Worm (Caenorhabditis elegans) whole organism, young adult: ENCODE results near the gene F53F4.11.

Experiments used
- B0019.2 ChIP-seq: fragments of 200-800 bp; sonication (Bioruptor generic); conservative IDR thresholded peaks from 2 replicates; pipeline ENCODE4 v1.3.6; 2022; ENCODE audit warnings: missing genetic modification reagents, missing genetic modification characterization, missing compliant biosample characterization
- C06A6.2 ChIP-seq: fragments of 200-800 bp; sonication (Bioruptor generic); conservative IDR thresholded peaks from 2 replicates; pipeline ENCODE4 v1.3.6; 2022; ENCODE audit warnings: missing genetic modification characterization, missing compliant biosample characterization
- F22D6.2 ChIP-seq: sonication (generic microtip); optimal IDR thresholded peaks from 2 replicates; lab custom pipeline; 2016; ENCODE audit warnings: mild to moderate bottlenecking, missing genetic modification characterization, missing compliant biosample characterization
- F23B12.7 ChIP-seq: sonication (generic microtip); optimal IDR thresholded peaks from 2 replicates; lab custom pipeline; 2017; ENCODE audit warnings: missing genetic modification characterization, mild to moderate bottlenecking, missing compliant biosample characterization, antibody characterized with exemption, moderate library complexity; ENCODE audit not compliant: insufficient read depth
- F33H1.4 ChIP-seq: fragments of 200-800 bp; sonication (Bioruptor generic); IDR thresholded peaks from 2 replicates; pipeline ENCODE4 v1.3.6; 2022; ENCODE audit warnings: missing genetic modification reagents, missing genetic modification characterization, missing compliant biosample characterization
- F37B4.10 ChIP-seq: fragments of 200-800 bp; sonication (Bioruptor generic); IDR thresholded peaks from 2 replicates; pipeline ENCODE4 v1.3.6; 2022; ENCODE audit warnings: missing genetic modification characterization, missing compliant biosample characterization
- F39B2.1 ChIP-seq: fragments of 200-800 bp; sonication (Bioruptor generic); IDR thresholded peaks from 2 replicates; pipeline ENCODE4 v1.3.6; 2022; ENCODE audit warnings: missing genetic modification reagents, missing genetic modification characterization, missing compliant biosample characterization
- F49E8.2 ChIP-seq: sonication (generic microtip); optimal IDR thresholded peaks from 3 replicates; lab custom pipeline; 2017; ENCODE audit warnings: missing genetic modification characterization, mild to moderate bottlenecking, missing compliant biosample characterization, antibody characterized with exemption, moderate library complexity; ENCODE audit not compliant: insufficient read depth
- T26A5.8 ChIP-seq: sonication (generic microtip); optimal IDR thresholded peaks from 2 replicates; lab custom pipeline; 2016; ENCODE audit warnings: missing genetic modification characterization, missing compliant biosample characterization
- Y53G8AR.9 ChIP-seq: fragments of 200-800 bp; sonication (Bioruptor generic); conservative IDR thresholded peaks from 2 replicates; pipeline ENCODE4 v1.3.6; 2022; ENCODE audit warnings: missing genetic modification reagents, missing genetic modification characterization, missing compliant biosample characterization
- Y67H2A.10 ChIP-seq: fragments of 200-800 bp; sonication (Bioruptor generic); conservative IDR thresholded peaks from 2 replicates; pipeline ENCODE4 v1.3.6; 2022; ENCODE audit warnings: missing genetic modification reagents, missing genetic modification characterization, missing compliant biosample characterization
- Y95B8A.8 ChIP-seq: fragments of 200-800 bp; sonication (Bioruptor generic); IDR thresholded peaks from 2 replicates; pipeline ENCODE4 v1.3.6; 2022; ENCODE audit warnings: missing genetic modification reagents, missing genetic modification characterization, missing compliant biosample characterization
- ZK185.1 ChIP-seq: sonication (generic microtip); optimal IDR thresholded peaks from 2 replicates; lab custom pipeline; 2016; ENCODE audit warnings: mild to moderate bottlenecking, missing genetic modification characterization, missing compliant biosample characterization; ENCODE audit not compliant: poor library complexity, severe bottlenecking
- atf-7 ChIP-seq: sonication (generic microtip); optimal IDR thresholded peaks from 2 replicates; lab custom pipeline; 2017; ENCODE audit warnings: mild to moderate bottlenecking, missing genetic modification characterization, missing compliant biosample characterization
- athp-1 ChIP-seq: sonication (generic microtip); optimal IDR thresholded peaks from 2 replicates; lab custom pipeline; 2017; ENCODE audit warnings: mild to moderate bottlenecking, missing genetic modification characterization, missing compliant biosample characterization
- attf-3 ChIP-seq: fragments of 200-800 bp; sonication (Bioruptor generic); conservative IDR thresholded peaks from 2 replicates; pipeline ENCODE4 v1.3.6; 2022; ENCODE audit warnings: missing genetic modification reagents, missing genetic modification characterization, missing compliant biosample characterization
- attf-5 ChIP-seq: fragments of 200-800 bp; sonication (Bioruptor generic); optimal IDR thresholded peaks from 2 replicates; lab custom pipeline; 2018; ENCODE audit warnings: mild to moderate bottlenecking, missing genetic modification characterization, missing compliant biosample characterization
- attf-6 ChIP-seq: fragments of 200-800 bp; sonication (Bioruptor generic); IDR thresholded peaks from 2 replicates; pipeline ENCODE4 v1.3.6; 2022; ENCODE audit warnings: missing genetic modification reagents, missing genetic modification characterization, missing compliant biosample characterization
- ceh-91 ChIP-seq: fragments of 200-800 bp; sonication (Bioruptor generic); IDR thresholded peaks from 2 replicates; pipeline ENCODE4 v1.3.6; 2022; ENCODE audit warnings: missing genetic modification reagents, missing genetic modification characterization, missing compliant biosample characterization
- die-1 ChIP-seq: sonication (generic microtip); optimal IDR thresholded peaks from 2 replicates; lab custom pipeline; 2016; ENCODE audit warnings: missing genotype, mild to moderate bottlenecking, missing genetic modification characterization, missing compliant biosample characterization
- him-1 ChIP-seq: sonication (generic microtip); optimal IDR thresholded peaks from 2 replicates; lab custom pipeline; 2016; ENCODE audit warnings: missing genotype, missing genetic modification reagents, missing genetic modification characterization, missing compliant biosample characterization
- let-526 ChIP-seq: fragments of 200-800 bp; sonication (Bioruptor generic); IDR thresholded peaks from 2 replicates; pipeline ENCODE4 v1.3.6; 2022; ENCODE audit warnings: missing genetic modification reagents, missing genetic modification characterization, missing compliant biosample characterization
- lin-40 ChIP-seq: sonication (generic microtip); optimal IDR thresholded peaks from 2 replicates; lab custom pipeline; 2016; ENCODE audit warnings: missing genetic modification characterization, mild to moderate bottlenecking, missing compliant biosample characterization, missing genotype, missing genetic modification reagents
- lsl-1 ChIP-seq: fragments of 200-800 bp; sonication (Bioruptor generic); optimal IDR thresholded peaks from 2 replicates; lab custom pipeline; 2018; ENCODE audit warnings: mild to moderate bottlenecking, missing genetic modification characterization, moderate library complexity, missing compliant biosample characterization
- madf-10 ChIP-seq: sonication (generic microtip); optimal IDR thresholded peaks from 2 replicates; lab custom pipeline; 2016; ENCODE audit warnings: mild to moderate bottlenecking, missing genetic modification characterization, missing compliant biosample characterization
- madf-3 ChIP-seq: fragments of 200-800 bp; sonication (Bioruptor generic); IDR thresholded peaks from 2 replicates; pipeline ENCODE4 v1.3.6; 2022; ENCODE audit warnings: missing genetic modification reagents, missing genetic modification characterization, missing compliant biosample characterization
- madf-6 ChIP-seq: fragments of 200-800 bp; sonication (Bioruptor generic); IDR thresholded peaks from 2 replicates; pipeline ENCODE4 v1.3.6; 2022; ENCODE audit warnings: missing genetic modification reagents, missing genetic modification characterization, missing compliant biosample characterization
- madf-8 ChIP-seq: fragments of 200-800 bp; sonication (Bioruptor generic); conservative IDR thresholded peaks from 2 replicates; pipeline ENCODE4 v1.3.6; 2022; ENCODE audit warnings: missing genetic modification reagents, missing genetic modification characterization, missing compliant biosample characterization
- mes-4 ChIP-seq: sonication (generic microtip); optimal IDR thresholded peaks from 2 replicates; lab custom pipeline; 2016; ENCODE audit warnings: missing genotype, missing genetic modification characterization, missing compliant biosample characterization
- mxl-1 ChIP-seq: sonication (generic microtip); optimal IDR thresholded peaks from 2 replicates; lab custom pipeline; 2016; ENCODE audit warnings: missing genetic modification characterization, missing compliant biosample characterization
- nhr-120 ChIP-seq: fragments of 200-800 bp; sonication (Bioruptor generic); IDR thresholded peaks from 2 replicates; pipeline ENCODE4 v1.3.6; 2022; ENCODE audit warnings: missing genetic modification characterization, missing compliant biosample characterization
- nhr-179 ChIP-seq: sonication (generic microtip); optimal IDR thresholded peaks from 2 replicates; lab custom pipeline; 2016; ENCODE audit warnings: mild to moderate bottlenecking, missing genetic modification characterization, missing compliant biosample characterization
- nhr-90 ChIP-seq: sonication (generic microtip); optimal IDR thresholded peaks from 2 replicates; lab custom pipeline; 2016; ENCODE audit warnings: missing genotype, mild to moderate bottlenecking, missing genetic modification characterization, missing compliant biosample characterization
- rcor-1 ChIP-seq: fragments of 200-800 bp; sonication (Bioruptor generic); IDR thresholded peaks from 2 replicates; pipeline ENCODE4 v1.3.6; 2022; ENCODE audit warnings: missing genetic modification reagents, missing genetic modification characterization, missing compliant biosample characterization
- rec-8 ChIP-seq, 2 experiments: sonication (generic microtip); optimal IDR thresholded peaks; 2 replicates each; lab custom pipeline; 2016; ENCODE audit warnings: mild to moderate bottlenecking in 2 of 2, missing genetic modification characterization in 2 of 2, missing genetic modification reagents in 2 of 2, missing genotype in 2 of 2, missing biosample characterization in 1 of 2, missing compliant biosample characterization in 1 of 2, moderate library complexity in 1 of 2
- sea-2 ChIP-seq: fragments of 200-800 bp; sonication (Bioruptor generic); IDR thresholded peaks from 2 replicates; pipeline ENCODE4 v1.3.6; 2022; ENCODE audit warnings: missing genetic modification characterization, missing compliant biosample characterization
- snpc-3.4 ChIP-seq: sonication (generic microtip); optimal IDR thresholded peaks from 2 replicates; lab custom pipeline; 2017; ENCODE audit warnings: missing genetic modification characterization, mild to moderate bottlenecking, missing compliant biosample characterization, antibody characterized with exemption, moderate library complexity, missing genotype, missing genetic modification reagents
- sptf-2 ChIP-seq: fragments of 200-800 bp; sonication (Bioruptor generic); optimal IDR thresholded peaks from 2 replicates; lab custom pipeline; 2018; ENCODE audit warnings: mild to moderate bottlenecking, missing genetic modification characterization, missing compliant biosample characterization
- tbp1 ChIP-seq: fragments of 200-800 bp; sonication (Bioruptor generic); optimal IDR thresholded peaks from 2 replicates; lab custom pipeline; 2018; ENCODE audit warnings: mild to moderate bottlenecking, missing genetic modification characterization, missing compliant biosample characterization
- tlf-1 ChIP-seq: fragments of 200-800 bp; sonication (Bioruptor generic); optimal IDR thresholded peaks from 2 replicates; lab custom pipeline; 2018; ENCODE audit warnings: mild to moderate bottlenecking, missing genetic modification characterization, missing compliant biosample characterization
- unc-130 ChIP-seq: sonication (generic microtip); optimal IDR thresholded peaks from 2 replicates; lab custom pipeline; 2016; ENCODE audit warnings: missing genetic modification reagents, missing genetic modification characterization, missing compliant biosample characterization
- xnd-1 ChIP-seq: sonication (generic microtip); optimal IDR thresholded peaks from 2 replicates; lab custom pipeline; 2016; ENCODE audit warnings: missing genotype, missing genetic modification reagents, missing genetic modification characterization, missing compliant biosample characterization
- ztf-25 ChIP-seq: fragments of 200-800 bp; sonication (Bioruptor generic); IDR thresholded peaks from 2 replicates; pipeline ENCODE4 v1.3.6; 2022; ENCODE audit warnings: missing genetic modification reagents, missing genetic modification characterization, missing compliant biosample characterization
- ztf-28 ChIP-seq: fragments of 200-800 bp; sonication (Bioruptor generic); IDR thresholded peaks from 2 replicates; pipeline ENCODE4 v1.3.6; 2022; ENCODE audit warnings: missing genetic modification reagents, missing genetic modification characterization, missing compliant biosample characterization

F53F4.11 gene

DNA sequence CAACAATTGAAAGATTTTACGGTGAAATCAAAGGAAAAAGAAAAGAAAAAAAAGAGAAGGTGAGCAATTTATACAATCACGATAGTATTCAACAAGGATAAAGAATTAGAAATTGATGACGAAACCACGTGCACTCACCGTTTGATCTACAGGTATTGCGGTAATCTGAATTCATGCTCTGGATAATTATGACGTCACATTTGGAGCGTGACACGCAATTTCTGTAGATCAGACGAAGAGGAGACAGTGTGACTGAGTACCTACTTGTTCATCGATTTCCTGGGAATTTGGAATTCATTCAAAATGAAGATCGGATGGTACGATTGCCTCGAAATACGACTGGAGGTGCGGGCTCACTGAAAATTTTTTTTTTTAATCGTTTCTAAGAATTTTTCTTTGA is 26.0 kb downstream of the F53F4.11 start:
- TF ChIP-seq tbp1 (no peak), F22D6.2 (tag; lab: Kevin White, UChicago) (no peak), ztf-25 (no peak), atf-7 (tag; lab: Kevin White, UChicago) (no peak), nhr-120 (no peak), ZK185.1 (tag; lab: Kevin White, UChicago) (no peak), rcor-1 (GFP tag; lab: Robert Waterston, UW) (no peak), F49E8.2 (tag; lab: Kevin White, UChicago) (no peak), nhr-179 (tag; lab: Kevin White, UChicago) (no peak), F37B4.10 (GFP tag; lab: Robert Waterston, UW) (no peak), snpc-3.4 (no peak)
- TF ChIP-seq, all 124 proteins: peak for 0

ce11 chrV:13593083-13593482 is 31.2 kb downstream of the F53F4.11 start, which contains the start of gene F53F4.4:
Gene F53F4.4, plus strand, starts transcription at chrV:13593383.
- TF ChIP-seq athp-1: no peak
- 0 out of 2 replicates have a peak, but pooled peaks have one; percentile 18 for TF ChIP-seq Y95B8A.8 (GFP tag; lab: Robert Waterston, UW)
- TF ChIP-seq ztf-25: no peak
- no peak for TF ChIP-seq sptf-2 (GFP tag; lab: Kevin White, UChicago)
- no peak for TF ChIP-seq attf-6 (GFP tag; lab: Robert Waterston, UW)
- TF ChIP-seq F23B12.7: no peak
- peak; percentile 47; the same call in 1 of the 2 replicates for TF ChIP-seq madf-6 (GFP tag; lab: Robert Waterston, UW)
- no peak for TF ChIP-seq rec-8 (tag; optimal IDR thresholded peaks at IDR 0.05; lab: Kevin White, UChicago)

DNA sequence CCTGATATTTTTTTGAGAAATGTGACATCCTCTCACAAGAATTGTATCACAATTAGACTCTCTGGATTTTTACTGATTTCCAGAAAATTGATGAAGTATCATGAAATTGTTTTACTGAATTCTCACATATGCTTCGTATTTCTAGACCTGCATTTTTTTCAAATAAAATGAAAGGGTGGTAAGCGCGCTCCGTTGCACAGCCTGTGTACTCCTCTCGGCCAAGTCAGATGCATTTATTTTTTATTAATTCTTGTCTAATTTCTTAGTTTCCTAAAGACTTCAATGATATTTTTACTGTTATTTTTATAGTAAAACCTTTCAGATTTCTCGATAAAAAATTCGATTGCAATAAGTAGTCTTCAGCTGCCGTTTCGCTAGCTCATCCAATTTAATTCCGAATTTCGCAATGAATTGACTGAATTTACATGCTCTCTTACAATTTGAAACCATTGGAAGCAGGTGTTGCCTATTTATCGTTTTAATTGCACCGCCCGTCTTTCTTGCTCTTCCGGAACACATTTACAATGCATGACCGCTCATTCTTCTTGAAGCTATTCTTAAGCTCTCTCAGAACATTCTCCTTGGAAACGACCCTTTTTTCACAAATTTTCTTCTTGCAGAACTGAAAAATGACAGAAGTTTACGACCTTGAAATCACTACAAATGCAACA is 32.7 kb downstream of the F53F4.11 start, which contains the start of gene tbcb-1:
Gene tbcb-1, plus strand, starts transcription at position 621 of the 671 bp plus-strand sequence.
- TF ChIP-seq lin-40 (no peak), lsl-1 (GFP tag; lab: Kevin White, UChicago) (peak; percentile 32), atf-7 (tag; lab: Kevin White, UChicago) (no peak), F39B2.1 (GFP tag; lab: Robert Waterston, UW) (no peak), Y53G8AR.9 (GFP tag; lab: Robert Waterston, UW) (no peak), ceh-91 (GFP tag; lab: Robert Waterston, UW) (no peak), him-1 (tag; lab: Kevin White, UChicago) (peak; percentile 36), die-1 (tag; lab: Kevin White, UChicago) (no peak), madf-8 (GFP tag; lab: Robert Waterston, UW) (peak; percentile 90), F33H1.4 (GFP tag; lab: Robert Waterston, UW) (no peak), Y67H2A.10 (no peak), sea-2 (GFP tag; lab: Robert Waterston, UW) (no peak), attf-3 (GFP tag; lab: Robert Waterston, UW) (0 out of 2 replicates have a peak, but pooled peaks have one; percentile 19), snpc-3.4 (peak; percentile 0), C06A6.2 (GFP tag; lab: Robert Waterston, UW) (no peak), xnd-1 (tag; lab: Kevin White, UChicago) (peak; percentile 79), let-526 (no peak), nhr-120 (no peak), unc-130 (no peak), rec-8 (tag; optimal IDR thresholded peaks at IDR 0.05; lab: Kevin White, UChicago) (no peak), T26A5.8 (tag; lab: Kevin White, UChicago) (no peak), madf-3 (GFP tag; lab: Robert Waterston, UW) (no peak), B0019.2 (GFP tag; lab: Robert Waterston, UW) (no peak), mxl-1 (tag; lab: Kevin White, UChicago) (no peak), madf-10 (tag; lab: Kevin White, UChicago) (no peak), attf-5 (GFP tag; lab: Kevin White, UChicago) (no peak), madf-6 (GFP tag; lab: Robert Waterston, UW) (peak; percentile 92), mes-4 (tag; lab: Kevin White, UChicago) (no peak), ztf-28 (GFP tag; lab: Robert Waterston, UW) (no peak), F22D6.2 (tag; lab: Kevin White, UChicago) (no peak), tlf-1 (GFP tag; lab: Kevin White, UChicago) (no peak), nhr-90 (tag; lab: Kevin White, UChicago) (no peak)
